Fruit fly (Drosophila melanogaster) whole organism, embryonic: Measurements from ENCODE around the gene CG9837.

Experiments used
- Aef1 ChIP-seq: fragments of 200-800 bp; sonication (Bioruptor generic); IDR thresholded peaks from 3 replicates; pipeline ENCODE4 v1.3.6; 2022; ENCODE audit warnings: missing biosample characterization, missing genetic modification characterization
- Bgb ChIP-seq: fragments of 200-800 bp; sonication (Bioruptor generic); IDR thresholded peaks from 2 replicates; pipeline ENCODE4 v1.3.6; 2022; ENCODE audit warnings: missing biosample characterization, missing genetic modification characterization; ENCODE audit not compliant: partially characterized antibody
- C15 ChIP-seq: fragments of 200-800 bp; sonication (Bioruptor generic); IDR thresholded peaks from 3 replicates; pipeline ENCODE4 v1.3.6; 2022; ENCODE audit warnings: missing biosample characterization, missing genetic modification characterization
- CG10431 ChIP-seq: fragments of 200-800 bp; sonication (Bioruptor generic); optimal IDR thresholded peaks from 3 replicates; lab custom pipeline; 2018; ENCODE audit warnings: missing biosample characterization, mild to moderate bottlenecking, missing genetic modification characterization
- CG10543 ChIP-seq: fragments of 200-800 bp; sonication (Bioruptor generic); optimal IDR thresholded peaks from 3 replicates; lab custom pipeline; 2017; ENCODE audit warnings: missing biosample characterization, mild to moderate bottlenecking, missing genetic modification characterization, moderate library complexity
- CG10565 ChIP-seq: fragments of 200-800 bp; sonication (Bioruptor generic); optimal IDR thresholded peaks from 3 replicates; lab custom pipeline; 2016; ENCODE audit warnings: missing biosample characterization, mild to moderate bottlenecking, missing genetic modification characterization
- CG10959 ChIP-seq: fragments of 200-800 bp; sonication (Bioruptor generic); IDR thresholded peaks from 2 replicates; pipeline ENCODE4 v1.3.6; 2022; ENCODE audit warnings: missing biosample characterization, missing genetic modification characterization
- CG11695 ChIP-seq: fragments of 200-800 bp; sonication (Bioruptor generic); IDR thresholded peaks from 3 replicates; pipeline ENCODE4 v1.3.6; 2022; ENCODE audit warnings: missing biosample characterization, missing genetic modification characterization
- CG15269 ChIP-seq: fragments of 200-800 bp; sonication (Bioruptor generic); optimal IDR thresholded peaks from 2 replicates; lab custom pipeline; 2018; ENCODE audit warnings: missing biosample characterization, mild to moderate bottlenecking, missing genetic modification characterization, moderate library complexity
- CG1603 ChIP-seq: fragments of 200-800 bp; sonication (Bioruptor generic); optimal IDR thresholded peaks from 2 replicates; lab custom pipeline; 2019; ENCODE audit warnings: missing biosample characterization, mild to moderate bottlenecking, missing genetic modification characterization, moderate library complexity
- CG16863 ChIP-seq: fragments of 200-800 bp; sonication (Bioruptor generic); optimal IDR thresholded peaks from 3 replicates; lab custom pipeline; 2016; ENCODE audit warnings: missing biosample characterization, missing genetic modification characterization
- CG17361 ChIP-seq: fragments of 200-800 bp; sonication (Bioruptor generic); IDR thresholded peaks from 3 replicates; pipeline ENCODE4 v1.3.6; 2022; ENCODE audit warnings: missing biosample characterization, missing genetic modification characterization
- CG17612 ChIP-seq: fragments of 200-800 bp; sonication (Bioruptor generic); IDR thresholded peaks from 2 replicates; pipeline ENCODE4 v1.3.6; 2022; ENCODE audit warnings: missing biosample characterization, missing genetic modification characterization
- CG1792 ChIP-seq: fragments of 200-800 bp; sonication (Bioruptor generic); optimal IDR thresholded peaks from 2 replicates; lab custom pipeline; 2016; ENCODE audit warnings: missing biosample characterization, missing genetic modification characterization
- CG2120 ChIP-seq: fragments of 200-800 bp; sonication (Bioruptor generic); optimal IDR thresholded peaks from 3 replicates; lab custom pipeline; 2016; ENCODE audit warnings: missing biosample characterization, missing genetic modification characterization
- CG31224 ChIP-seq: fragments of 200-800 bp; sonication (Bioruptor generic); IDR thresholded peaks from 2 replicates; pipeline ENCODE4 v1.3.6; 2022; ENCODE audit warnings: missing biosample characterization, missing genetic modification characterization
- CG31441 ChIP-seq: fragments of 200-800 bp; sonication (Bioruptor generic); IDR thresholded peaks from 2 replicates; pipeline ENCODE4 v1.3.6; 2022; ENCODE audit warnings: missing biosample characterization, missing genetic modification characterization
- CG34422 ChIP-seq: fragments of 200-800 bp; sonication (Bioruptor generic); IDR thresholded peaks from 3 replicates; pipeline ENCODE4 v1.3.6; 2022; ENCODE audit warnings: missing biosample characterization, missing genetic modification characterization
- CG3847 ChIP-seq: fragments of 200-800 bp; sonication (Bioruptor generic); IDR thresholded peaks from 2 replicates; pipeline ENCODE4 v1.3.6; 2022; ENCODE audit warnings: missing biosample characterization, missing genetic modification characterization
- CG4707 ChIP-seq: fragments of 200-800 bp; sonication (Bioruptor generic); optimal IDR thresholded peaks from 2 replicates; lab custom pipeline; 2018; ENCODE audit warnings: missing biosample characterization, mild to moderate bottlenecking, missing genetic modification characterization, moderate library complexity
- CG5180 ChIP-seq: fragments of 200-800 bp; sonication (Bioruptor generic); optimal IDR thresholded peaks from 3 replicates; lab custom pipeline; 2017; ENCODE audit warnings: missing biosample characterization, missing genetic modification characterization, mild to moderate bottlenecking, moderate library complexity, missing genetic modification reagents
- CG6765 ChIP-seq: fragments of 200-800 bp; sonication (Bioruptor generic); optimal IDR thresholded peaks from 3 replicates; lab custom pipeline; 2017; ENCODE audit warnings: missing biosample characterization, mild to moderate bottlenecking, missing genetic modification characterization
- CG7987 ChIP-seq: fragments of 200-800 bp; sonication (Bioruptor generic); optimal IDR thresholded peaks from 2 replicates; lab custom pipeline; 2018; ENCODE audit warnings: missing biosample characterization, mild to moderate bottlenecking, missing genetic modification characterization, moderate library complexity
- CHES-1-like ChIP-seq: fragments of 200-800 bp; sonication (Bioruptor generic); optimal IDR thresholded peaks from 2 replicates; lab custom pipeline; 2016; ENCODE audit warnings: missing biosample characterization, missing genetic modification characterization
- Dip2 ChIP-seq: fragments of 200-800 bp; sonication (Bioruptor generic); IDR thresholded peaks from 2 replicates; pipeline ENCODE4 v1.3.6; 2022; ENCODE audit warnings: missing biosample characterization, missing genetic modification characterization
- Dref ChIP-seq: fragments of 200-800 bp; sonication (Bioruptor generic); IDR thresholded peaks from 2 replicates; pipeline ENCODE4 v1.3.6; 2022; ENCODE audit warnings: missing biosample characterization, missing genetic modification characterization
- Hr3 ChIP-seq: fragments of 200-800 bp; sonication (Bioruptor generic); optimal IDR thresholded peaks from 3 replicates; lab custom pipeline; 2016; ENCODE audit warnings: missing biosample characterization, missing genetic modification characterization
- Hr39 ChIP-seq: fragments of >200 bp; optimal IDR thresholded peaks from 2 replicates; lab custom pipeline; 2017
- MTF-1 ChIP-seq: fragments of 200-800 bp; sonication (Bioruptor generic); optimal IDR thresholded peaks from 2 replicates; lab custom pipeline; 2018; ENCODE audit warnings: missing biosample characterization, mild to moderate bottlenecking, missing genetic modification characterization, borderline replicate concordance
- Neu2 ChIP-seq: fragments of 200-800 bp; sonication (Bioruptor generic); optimal IDR thresholded peaks from 3 replicates; lab custom pipeline; 2016; ENCODE audit warnings: missing biosample characterization, missing genetic modification characterization, borderline replicate concordance
- Sry-β ChIP-seq: fragments of 200-800 bp; sonication (Bioruptor generic); optimal IDR thresholded peaks from 2 replicates; lab custom pipeline; 2018; ENCODE audit warnings: missing biosample characterization, mild to moderate bottlenecking, missing genetic modification characterization, moderate library complexity
- amos ChIP-seq: fragments of 200-800 bp; sonication (Bioruptor generic); IDR thresholded peaks from 2 replicates; pipeline ENCODE4 v1.3.6; 2022; ENCODE audit warnings: missing biosample characterization, missing genetic modification characterization; ENCODE audit not compliant: partially characterized antibody
- cato ChIP-seq: fragments of 200-800 bp; sonication (Bioruptor generic); optimal IDR thresholded peaks from 2 replicates; lab custom pipeline; 2016; ENCODE audit warnings: missing biosample characterization, missing genetic modification characterization, borderline replicate concordance
- corto ChIP-seq: fragments of 200-800 bp; sonication (Bioruptor generic); optimal IDR thresholded peaks from 2 replicates; lab custom pipeline; 2016; ENCODE audit warnings: missing biosample characterization, mild to moderate bottlenecking, missing genetic modification characterization, moderate library complexity
- dan ChIP-seq: fragments of 200-800 bp; sonication (Bioruptor generic); IDR thresholded peaks from 2 replicates; pipeline ENCODE4 v1.3.6; 2022; ENCODE audit warnings: missing biosample characterization, missing genetic modification characterization
- disco-r ChIP-seq: fragments of 200-800 bp; sonication (Bioruptor generic); optimal IDR thresholded peaks from 2 replicates; lab custom pipeline; 2016; ENCODE audit warnings: missing biosample characterization, missing genetic modification characterization
- esg ChIP-seq: fragments of 200-800 bp; sonication (Bioruptor generic); conservative IDR thresholded peaks from 2 replicates; pipeline ENCODE4 v1.3.6; 2022; ENCODE audit warnings: missing biosample characterization, missing genetic modification characterization
- her ChIP-seq: fragments of 200-800 bp; sonication (Bioruptor generic); optimal IDR thresholded peaks from 2 replicates; lab custom pipeline; 2016; ENCODE audit warnings: missing biosample characterization, missing genetic modification characterization
- hkb ChIP-seq, 2 experiments: fragments of 200-800 bp in 1 of 2; fragments of >200 bp in 1 of 2; sonication (Bioruptor generic) in 1 of 2; IDR thresholded peaks in 1 of 2; optimal IDR thresholded peaks in 1 of 2; 2 replicates each; pipeline versions ENCODE4 v1.3.6 to Lab custom; 2017 to 2022; ENCODE audit warnings: missing biosample characterization in 1 of 2, missing genetic modification characterization in 1 of 2
- ind ChIP-seq: fragments of 200-800 bp; sonication (Bioruptor generic); optimal IDR thresholded peaks from 3 replicates; lab custom pipeline; 2016; ENCODE audit warnings: missing biosample characterization, missing genetic modification characterization
- pb ChIP-seq: fragments of 200-800 bp; sonication (Bioruptor generic); optimal IDR thresholded peaks from 3 replicates; lab custom pipeline; 2016; ENCODE audit warnings: missing biosample characterization, missing genetic modification characterization
- ro ChIP-seq: fragments of 200-800 bp; sonication (Bioruptor generic); IDR thresholded peaks from 2 replicates; pipeline ENCODE4 v1.3.6; 2022; ENCODE audit warnings: missing biosample characterization, missing genetic modification characterization
- sens-2 ChIP-seq: fragments of 200-800 bp; sonication (Bioruptor generic); IDR thresholded peaks from 2 replicates; pipeline ENCODE4 v1.3.6; 2022; ENCODE audit warnings: missing biosample characterization, missing genetic modification characterization
- so ChIP-seq: fragments of 200-800 bp; sonication (Bioruptor generic); IDR thresholded peaks from 3 replicates; pipeline ENCODE4 v1.3.6; 2022; ENCODE audit warnings: missing biosample characterization, missing genetic modification characterization
- ssp ChIP-seq: fragments of 200-800 bp; sonication (Bioruptor generic); IDR thresholded peaks from 2 replicates; pipeline ENCODE4 v1.3.6; 2022; ENCODE audit warnings: missing biosample characterization, missing genetic modification characterization
- tin ChIP-seq: fragments of 200-800 bp; sonication (Bioruptor generic); optimal IDR thresholded peaks from 3 replicates; lab custom pipeline; 2016; ENCODE audit warnings: missing biosample characterization, missing genetic modification characterization
- ttk ChIP-seq: fragments of 200-800 bp; sonication (Bioruptor generic); IDR thresholded peaks from 2 replicates; pipeline ENCODE4 v2.1.2; 2022; ENCODE audit warnings: missing biosample characterization, missing genetic modification characterization
- vfl ChIP-seq: fragments of 200-800 bp; sonication (Bioruptor generic); optimal IDR thresholded peaks from 2 replicates; lab custom pipeline; 2016; ENCODE audit warnings: missing biosample characterization, missing genetic modification characterization
- zen ChIP-seq: fragments of 200-800 bp; sonication (Bioruptor generic); optimal IDR thresholded peaks from 3 replicates; lab custom pipeline; 2018; ENCODE audit warnings: missing biosample characterization, mild to moderate bottlenecking, missing genetic modification characterization, moderate library complexity

The CG9837 gene

DNA sequence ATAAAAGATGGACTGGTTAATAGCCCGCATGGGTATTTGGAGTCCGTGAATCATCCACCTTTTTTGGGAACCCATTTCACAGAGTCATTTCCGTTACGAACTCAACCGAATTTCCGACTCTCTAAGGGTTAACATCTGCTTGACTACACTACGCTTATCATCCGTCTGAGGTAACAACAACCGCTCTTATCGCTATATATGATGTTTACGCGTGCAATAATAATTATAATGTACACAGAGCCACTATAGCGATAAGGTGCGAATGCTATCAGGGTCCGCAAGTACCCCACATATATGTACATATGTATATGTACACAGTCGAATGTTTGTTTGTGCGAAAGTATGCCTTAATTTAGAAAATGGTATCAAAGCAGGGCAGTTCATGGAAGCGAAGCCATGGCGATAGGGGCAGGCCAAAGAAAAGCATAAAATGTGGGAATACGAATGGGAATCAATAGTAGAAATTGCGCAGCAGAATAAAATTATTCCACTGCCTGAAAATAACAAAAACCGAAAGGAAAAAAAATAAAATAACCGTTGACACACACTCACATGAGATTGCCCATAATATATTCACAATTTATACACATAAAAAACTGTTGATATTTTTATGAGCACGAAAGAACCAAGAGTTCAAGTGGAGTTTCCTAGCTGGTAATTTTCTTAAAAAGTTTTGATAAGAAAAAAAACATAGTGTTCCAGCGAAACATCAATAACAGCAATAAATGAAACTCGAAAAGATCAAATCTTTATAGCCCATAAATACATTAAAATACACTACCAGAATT is 2.8 kb downstream of the CG9837 start (continued):
- TF ChIP-seq ttk: no peak; the same call in 1 of the 2 replicates
- peak; percentile 64 for TF ChIP-seq CG2120 (GFP tag; lab: Kevin White, UChicago)
- no peak for TF ChIP-seq Neu2
- TF ChIP-seq Bgb (GFP tag; lab: Robert Waterston, UW): peak; percentile 25; the same call in 1 of the 2 replicates
- peak; percentile 84 for TF ChIP-seq CG16863 (GFP tag; lab: Kevin White, UChicago)
- peak; percentile 32 for TF ChIP-seq zen (tag; lab: Kevin White, UChicago)
- no peak for TF ChIP-seq tin (GFP tag; lab: Kevin White, UChicago)
- peak; percentile 91 for TF ChIP-seq CG5180 (GFP tag; lab: Kevin White, UChicago)
- no peak for TF ChIP-seq CG10565
- TF ChIP-seq CHES-1-like (GFP tag; lab: Kevin White, UChicago): peak; percentile 67
- no peak for TF ChIP-seq Hr39 (lab: Kevin White, UChicago)
- TF ChIP-seq Sry-β (GFP tag; lab: Kevin White, UChicago): peak; percentile 71
- peak; percentile 80 for TF ChIP-seq disco-r (GFP tag; lab: Kevin White, UChicago)
- no peak for TF ChIP-seq hkb (optimal IDR thresholded peaks at IDR 0.05; lab: Kevin White, UChicago)
- peak; percentile 89 for TF ChIP-seq hkb (GFP tag; IDR thresholded peaks at IDR 0.05; lab: Robert Waterston, UW)
- peak; percentile 84 for TF ChIP-seq CG6765
- peak; percentile 78 for TF ChIP-seq her (GFP tag; lab: Kevin White, UChicago)
- TF ChIP-seq CG3847: no peak
- TF ChIP-seq CG10431 (GFP tag; lab: Kevin White, UChicago): peak; percentile 91
- no peak for TF ChIP-seq dan (GFP tag; lab: Robert Waterston, UW)
- TF ChIP-seq CG17612: no peak; the same call in 1 of the 2 replicates
- peak; percentile 73 for TF ChIP-seq vfl (GFP tag; lab: Kevin White, UChicago)
- TF ChIP-seq pb (GFP tag; lab: Kevin White, UChicago): peak; percentile 36
- peak; percentile 52 for TF ChIP-seq sens-2 (GFP tag; lab: Robert Waterston, UW)
- peak; percentile 4; the same call in 1 of the 3 replicates for TF ChIP-seq C15 (GFP tag; lab: Robert Waterston, UW)
- TF ChIP-seq ind (GFP tag; lab: Kevin White, UChicago): peak; percentile 47
- TF ChIP-seq CG7987 (GFP tag; lab: Kevin White, UChicago): peak; percentile 99
- peak; percentile 87 for TF ChIP-seq CG1792 (GFP tag; lab: Kevin White, UChicago)
- peak; percentile 79 for TF ChIP-seq CG10959
- TF ChIP-seq ssp: no peak
- TF ChIP-seq CG11695 (GFP tag; lab: Robert Waterston, UW): peak; percentile 26; the same call in 1 of the 3 replicates
- TF ChIP-seq CG10543: peak; percentile 98
- no peak for TF ChIP-seq Aef1 (GFP tag; lab: Robert Waterston, UW)
- no peak; the same call in 1 of the 2 replicates for TF ChIP-seq Dref (GFP tag; lab: Robert Waterston, UW)
- no peak for TF ChIP-seq cato (GFP tag; lab: Kevin White, UChicago)
- TF ChIP-seq MTF-1 (GFP tag; lab: Kevin White, UChicago): peak; percentile 97
- no peak; the same call in 1 of the 2 replicates for TF ChIP-seq amos
- peak; percentile 64 for TF ChIP-seq CG31224 (GFP tag; lab: Robert Waterston, UW)
- TF ChIP-seq CG1603 (tag; lab: Kevin White, UChicago): peak; percentile 93
- TF ChIP-seq Hr3 (GFP tag; lab: Kevin White, UChicago): no peak
- peak; percentile 14; the same call in 1 of the 2 replicates for TF ChIP-seq CG31441 (GFP tag; lab: Robert Waterston, UW)
- peak; percentile 77 for TF ChIP-seq CG15269 (tag; lab: Kevin White, UChicago)
- TF ChIP-seq corto (GFP tag; lab: Kevin White, UChicago): peak; percentile 10
- TF ChIP-seq Dip2: no peak
- no peak; the same call in 2 of the 3 replicates for TF ChIP-seq CG17361 (GFP tag; lab: Robert Waterston, UW)
- peak; percentile 95 for TF ChIP-seq CG4707
- TF ChIP-seq esg (GFP tag; lab: Robert Waterston, UW): no peak
- peak; percentile 89 for TF ChIP-seq so
- peak; percentile 33; the same call in 1 of the 3 replicates for TF ChIP-seq CG34422 (GFP tag; lab: Robert Waterston, UW)
- TF ChIP-seq ro (GFP tag; lab: Robert Waterston, UW): no peak
